Fruit fly (Drosophila melanogaster): ENCODE data around the gene CG4617.
A peak's percentile ranks its signal among the peaks of the same experiment; 100 is the strongest.

CG4617 gene

DNA sequence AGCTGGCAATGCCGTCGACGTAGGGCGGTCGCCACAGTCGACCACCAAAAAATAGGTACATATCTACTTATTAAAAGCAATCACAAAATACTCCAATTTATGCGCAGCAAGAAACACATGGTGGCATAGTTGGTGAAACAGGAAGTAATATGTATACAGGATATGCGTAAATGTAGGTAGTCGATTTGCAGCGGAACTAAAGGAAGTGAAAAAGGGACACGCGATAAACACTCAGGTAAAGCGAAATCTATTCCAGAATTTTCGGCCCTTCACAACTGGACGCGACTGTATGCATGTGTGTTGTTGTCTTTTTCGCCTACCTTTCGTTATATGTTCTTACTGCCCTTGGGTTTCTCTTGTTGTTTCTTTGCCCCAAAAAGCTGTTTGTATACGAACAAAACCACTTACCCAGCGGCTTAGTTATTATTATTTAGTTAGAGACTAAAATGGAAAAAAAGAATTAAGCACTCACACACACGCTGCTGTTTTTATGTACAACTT lies 7.7 kb downstream of the CG4617 start (continued):
- TF ChIP-seq Dbx (GFP tag; IDR thresholded peaks at IDR 0.05), result peak; percentile 76
- peak; percentile 45; the same call in 1 of the 2 replicates for TF ChIP-seq Rx (GFP tag; IDR thresholded peaks at IDR 0.05)
- peak; percentile 63 for TF ChIP-seq Nf-YB (GFP tag; optimal IDR thresholded peaks at IDR 0.05)
- TF ChIP-seq CTCF (GFP tag; optimal IDR thresholded peaks at IDR 0.05), result peak; percentile 37
- peak; percentile 50 for TF ChIP-seq MTF-1 (GFP tag; optimal IDR thresholded peaks at IDR 0.05; ENCODE audit: borderline replicate concordance)
- peak; percentile 85 for TF ChIP-seq CG17361 (GFP tag; IDR thresholded peaks at IDR 0.05)
- TF ChIP-seq CG9215 (GFP tag; IDR thresholded peaks at IDR 0.05), result peak; percentile 88
- peak; percentile 58 for TF ChIP-seq eyg (GFP tag; optimal IDR thresholded peaks at IDR 0.05)
- TF ChIP-seq CG12942 (GFP tag; optimal IDR thresholded peaks at IDR 0.05), result peak; percentile 55
- peak; percentile 51 for TF ChIP-seq pum (GFP tag; optimal IDR thresholded peaks at IDR 0.05)
- peak; percentile 47 for TF ChIP-seq zen (tag; optimal IDR thresholded peaks at IDR 0.05)
- TF ChIP-seq ato (GFP tag; IDR thresholded peaks at IDR 0.05; ENCODE audit: partially characterized antibody), result no peak
- peak; percentile 54; the same call in 1 of the 3 replicates for TF ChIP-seq ase (GFP tag; IDR thresholded peaks at IDR 0.05)
- TF ChIP-seq grn (GFP tag; optimal IDR thresholded peaks at IDR 0.05), result peak; percentile 12
- peak; percentile 65 for TF ChIP-seq CG8281 (tag; optimal IDR thresholded peaks at IDR 0.05)
- TF ChIP-seq so (GFP tag; IDR thresholded peaks at IDR 0.05), result peak; percentile 74; the same call in 2 of the 3 replicates
- TF ChIP-seq btn (GFP tag; optimal IDR thresholded peaks at IDR 0.05), result peak; percentile 25
- peak; percentile 75 for TF ChIP-seq CG12299 (tag; optimal IDR thresholded peaks at IDR 0.05)
- TF ChIP-seq CG18764 (GFP tag; optimal IDR thresholded peaks at IDR 0.05), result peak; percentile 49
- peak; percentile 59 for TF ChIP-seq toy (GFP tag; IDR thresholded peaks at IDR 0.05)
- TF ChIP-seq CG30431 (GFP tag; optimal IDR thresholded peaks at IDR 0.05), result peak; percentile 72
- peak; percentile 82 for TF ChIP-seq CG18619 (GFP tag; optimal IDR thresholded peaks at IDR 0.05)
- TF ChIP-seq Awh (GFP tag; IDR thresholded peaks at IDR 0.05), result peak; percentile 50; the same call in 1 of the 2 replicates
- peak; percentile 24 for TF ChIP-seq CG3163 (GFP tag; optimal IDR thresholded peaks at IDR 0.05)
- peak; percentile 65 for TF ChIP-seq CG1792 (GFP tag; optimal IDR thresholded peaks at IDR 0.05)
- no peak for TF ChIP-seq sqz (GFP tag; optimal IDR thresholded peaks at IDR 0.05)
- no peak for TF ChIP-seq pan (optimal IDR thresholded peaks at IDR 0.05)
- peak in 1 of 2 experiments; percentile 76 for TF ChIP-seq pan (GFP tag; optimal IDR thresholded peaks at IDR 0.05 in 1 of 2, IDR thresholded peaks at IDR 0.05 in 1 of 2)
- TF ChIP-seq CG8089 (GFP tag; optimal IDR thresholded peaks at IDR 0.05), result peak; percentile 41
- peak; percentile 25 for TF ChIP-seq kni (GFP tag; optimal IDR thresholded peaks at IDR 0.05)
- TF ChIP-seq CG15479 (GFP tag; optimal IDR thresholded peaks at IDR 0.05), result peak; percentile 80
- peak; percentile 55 for TF ChIP-seq CG6254 (GFP tag; optimal IDR thresholded peaks at IDR 0.05)
- TF ChIP-seq Sry-δ (GFP tag; optimal IDR thresholded peaks at IDR 0.05), result peak; percentile 19
- peak; percentile 83 for TF ChIP-seq phol (tag; optimal IDR thresholded peaks at IDR 0.05)
- peak; percentile 63; the same call in 1 of the 2 replicates for TF ChIP-seq CG5953 (GFP tag; IDR thresholded peaks at IDR 0.05)
- TF ChIP-seq tna (GFP tag; IDR thresholded peaks at IDR 0.05; ENCODE audit: partially characterized antibody), result no peak
- no peak for TF ChIP-seq cato (GFP tag; optimal IDR thresholded peaks at IDR 0.05; ENCODE audit: borderline replicate concordance)
- TF ChIP-seq p53 (GFP tag; optimal IDR thresholded peaks at IDR 0.05), result no peak
- peak; percentile 66; the same call in 2 of the 3 replicates for TF ChIP-seq CG11456 (GFP tag; IDR thresholded peaks at IDR 0.05)
- peak; percentile 69 for TF ChIP-seq maf-S (GFP tag; optimal IDR thresholded peaks at IDR 0.05)
- peak; percentile 76 for TF ChIP-seq CG11723 (GFP tag; optimal IDR thresholded peaks at IDR 0.05)
- no peak for TF ChIP-seq sima (GFP tag; optimal IDR thresholded peaks at IDR 0.05)
- TF ChIP-seq CG10462 (GFP tag; optimal IDR thresholded peaks at IDR 0.05), result peak; percentile 30
- peak; percentile 62 for TF ChIP-seq ranshi (GFP tag; IDR thresholded peaks at IDR 0.05)
- peak; percentile 1 for TF ChIP-seq trh (GFP tag; optimal IDR thresholded peaks at IDR 0.05)
- peak in 1 of 2 experiments; percentile 96 for TF ChIP-seq eve (GFP tag; optimal IDR thresholded peaks at IDR 0.05)
- TF ChIP-seq rib (GFP tag; IDR thresholded peaks at IDR 0.05), result peak; percentile 30; the same call in 1 of the 2 replicates
- TF ChIP-seq Ada2b (GFP tag; IDR thresholded peaks at IDR 0.05), result peak; percentile 64; the same call in 1 of the 2 replicates
- TF ChIP-seq Asciz (GFP tag; optimal IDR thresholded peaks at IDR 0.05), result peak; percentile 75
- TF ChIP-seq CG6854 (GFP tag; optimal IDR thresholded peaks at IDR 0.05), result peak; percentile 80
- peak; percentile 73 for TF ChIP-seq Sox102F (GFP tag; optimal IDR thresholded peaks at IDR 0.05)

Data from whole organism, embryonic.